Worm (Caenorhabditis elegans): ENCODE measurements around the gene iff-1.

Gene iff-1

DNA sequence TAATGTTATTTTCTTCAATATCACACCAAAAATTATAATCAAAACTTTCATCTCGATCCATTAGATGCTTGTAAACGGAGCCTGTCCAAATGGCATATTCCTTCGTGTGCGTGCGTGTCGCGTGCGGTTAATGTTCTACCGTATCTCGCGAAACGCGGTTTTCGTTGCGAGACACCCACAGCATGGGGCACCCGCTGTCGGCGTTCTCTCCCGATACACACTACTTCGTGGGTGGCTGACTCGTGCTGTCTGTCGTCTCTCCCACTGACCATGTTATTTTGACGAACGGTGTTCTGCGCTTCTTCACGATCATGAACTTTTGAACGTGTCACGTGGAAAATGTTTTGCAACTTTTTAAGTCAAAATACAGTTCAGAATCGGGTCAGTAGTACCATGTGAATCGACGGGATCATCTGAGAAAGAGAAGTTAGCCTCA, 18.5 kb upstream of the iff-1 start (continued):
- peak; percentile 96 for TF ChIP-seq mdt-29 (GFP tag; IDR thresholded peaks at IDR 0.05)
- peak; percentile 99 for TF ChIP-seq saeg-2 (GFP tag; IDR thresholded peaks at IDR 0.05)
- peak; percentile 94 for TF ChIP-seq lin-38 (GFP tag; IDR thresholded peaks at IDR 0.05)
- peak; percentile 99 for TF ChIP-seq T26A8.4 (GFP tag; IDR thresholded peaks at IDR 0.05)
- TF ChIP-seq nhr-76 (tag; optimal IDR thresholded peaks at IDR 0.05), result peak; percentile 74
- peak; percentile 95 for TF ChIP-seq jun-1 (tag; optimal IDR thresholded peaks at IDR 0.05)
- TF ChIP-seq ztf-7 (tag; optimal IDR thresholded peaks at IDR 0.05), result peak; percentile 88
- peak; percentile 94 for TF ChIP-seq dmd-9 (GFP tag; IDR thresholded peaks at IDR 0.05)
- peak; percentile 97 to 99 for TF ChIP-seq mdl-1 (tag; optimal IDR thresholded peaks at IDR 0.05)
- peak; percentile 92 for TF ChIP-seq T20F7.1 (GFP tag; optimal IDR thresholded peaks at IDR 0.05)
- peak; percentile 98 for TF ChIP-seq nhr-102 (tag; optimal IDR thresholded peaks at IDR 0.05)
- peak; percentile 98 for TF ChIP-seq spr-3 (GFP tag; optimal IDR thresholded peaks at IDR 0.05)
- TF ChIP-seq ceh-32 (tag; optimal IDR thresholded peaks at IDR 0.05; ENCODE audit: poor library complexity), result peak; percentile 75
- TF ChIP-seq nhr-10 (tag; optimal IDR thresholded peaks at IDR 0.05), result peak; percentile 93
- TF ChIP-seq nhr-48 (tag; optimal IDR thresholded peaks at IDR 0.05), result peak; percentile 96
- peak; percentile 96 for TF ChIP-seq nhr-6 (tag; optimal IDR thresholded peaks at IDR 0.05)
- peak; percentile 97 for TF ChIP-seq sdz-12 (GFP tag; optimal IDR thresholded peaks at IDR 0.05)
- TF ChIP-seq Y5F2A.4 (GFP tag; optimal IDR thresholded peaks at IDR 0.05), result peak; percentile 92
- no peak for TF ChIP-seq R02D3.7 (tag; optimal IDR thresholded peaks at IDR 0.05)
- peak; percentile 99 for TF ChIP-seq hlh-30 (tag; optimal IDR thresholded peaks at IDR 0.05; ENCODE audit: insufficient read depth)
- peak; percentile 83 for TF ChIP-seq cey-2 (tag; optimal IDR thresholded peaks at IDR 0.05; ENCODE audit: borderline replicate concordance, insufficient read depth)
- TF ChIP-seq pha-4 (GFP tag; IDR thresholded peaks at IDR 0.05), result peak; percentile 98
- TF ChIP-seq pha-4 (tag; optimal IDR thresholded peaks at IDR 0.05), result no peak
- peak; percentile 78 for TF ChIP-seq snpc-1.2 (GFP tag; IDR thresholded peaks at IDR 0.05)
- peak; percentile 89 for TF ChIP-seq vab-7 (GFP tag; IDR thresholded peaks at IDR 0.05)
- TF ChIP-seq pqm-1 (tag; optimal IDR thresholded peaks at IDR 0.05), result peak; percentile 33
- TF ChIP-seq Y48G9A.11 (GFP tag; IDR thresholded peaks at IDR 0.05), result peak; percentile 63; the same call in 1 of the 2 replicates
- peak; percentile 97 for TF ChIP-seq nhr-77 (tag; optimal IDR thresholded peaks at IDR 0.05)
- peak; percentile 99 for TF ChIP-seq mep-1 (tag; optimal IDR thresholded peaks at IDR 0.05)
- TF ChIP-seq lir-3 (tag; optimal IDR thresholded peaks at IDR 0.05), result peak; percentile 49

DNA sequence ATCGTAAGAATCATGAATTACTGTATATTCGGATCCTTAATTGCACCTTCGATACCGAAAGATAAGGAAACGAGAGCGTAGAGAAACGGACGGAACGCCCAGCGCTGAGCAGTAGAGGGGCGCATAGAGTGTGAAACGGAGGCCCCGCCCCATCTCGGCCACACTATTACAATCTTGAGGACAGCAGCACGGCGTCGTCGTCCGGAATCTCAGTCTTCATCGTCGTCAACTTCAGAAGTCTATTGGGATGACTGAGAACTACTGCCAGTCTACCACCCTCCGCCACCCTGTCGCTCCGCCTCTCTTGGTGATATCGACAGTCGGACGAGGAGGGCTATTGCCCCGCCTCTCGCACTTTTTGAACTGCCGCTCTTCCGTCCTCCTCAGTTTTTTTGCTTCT, 17.7 kb upstream of the iff-1 start:
- TF ChIP-seq lin-1 (GFP tag; IDR thresholded peaks at IDR 0.05), result no peak
- no peak for TF ChIP-seq Y75B8A.6 (GFP tag; IDR thresholded peaks at IDR 0.05)
- no peak for TF ChIP-seq hlh-11 (tag; optimal IDR thresholded peaks at IDR 0.05)
- TF ChIP-seq ctbp-1 (GFP tag; IDR thresholded peaks at IDR 0.05), result 0 out of 2 replicates have a peak, but pooled peaks have one; percentile 7
- TF ChIP-seq unc-130 (GFP tag; optimal IDR thresholded peaks at IDR 0.05), result no peak
- TF ChIP-seq ceh-20 (GFP tag; IDR thresholded peaks at IDR 0.05), result no peak
- TF ChIP-seq nhr-25 (tag; optimal IDR thresholded peaks at IDR 0.05; ENCODE audit: borderline replicate concordance, insufficient read depth), result no peak
- TF ChIP-seq tra-1 (GFP tag; IDR thresholded peaks at IDR 0.05), result no peak
- TF ChIP-seq rbr-2 (tag; optimal IDR thresholded peaks at IDR 0.05), result no peak
- TF ChIP-seq php-3 (GFP tag; IDR thresholded peaks at IDR 0.05), result no peak
- TF ChIP-seq nhr-41 (GFP tag; IDR thresholded peaks at IDR 0.05), result no peak
- TF ChIP-seq spr-3 (GFP tag; optimal IDR thresholded peaks at IDR 0.05), result no peak
- TF ChIP-seq ZK337.2 (GFP tag; IDR thresholded peaks at IDR 0.05), result no peak
- no peak for TF ChIP-seq attf-4 (tag; optimal IDR thresholded peaks at IDR 0.05)
- TF ChIP-seq mdt-29 (GFP tag; IDR thresholded peaks at IDR 0.05), result peak; percentile 15; the same call in 1 of the 2 replicates
- no peak for TF ChIP-seq nhr-28 (tag; optimal IDR thresholded peaks at IDR 0.05)
- 0 out of 2 replicates have a peak, but pooled peaks have one; percentile 18 for TF ChIP-seq hmg-1.1 (GFP tag; IDR thresholded peaks at IDR 0.05)
- no peak for TF ChIP-seq ceh-32 (tag; optimal IDR thresholded peaks at IDR 0.05; ENCODE audit: poor library complexity)
- no peak for TF ChIP-seq dve-1 (tag; optimal IDR thresholded peaks at IDR 0.05; ENCODE audit: insufficient read depth)
- TF ChIP-seq unc-62 (GFP tag; optimal IDR thresholded peaks at IDR 0.05 in 1 of 2), result peak in 1 of 2 experiments; percentile 68
- no peak for TF ChIP-seq unc-62 (tag; optimal IDR thresholded peaks at IDR 0.05)
- no peak for TF ChIP-seq T26A8.4 (GFP tag; IDR thresholded peaks at IDR 0.05)
- TF ChIP-seq ztf-11 (tag; optimal IDR thresholded peaks at IDR 0.05), result no peak
- no peak for TF ChIP-seq saeg-2 (GFP tag; IDR thresholded peaks at IDR 0.05)
- no peak for TF ChIP-seq F26F4.8 (GFP tag; conservative IDR thresholded peaks at IDR 0.05)
- no peak for TF ChIP-seq nhr-102 (tag; optimal IDR thresholded peaks at IDR 0.05)
- TF ChIP-seq nhr-77 (tag; optimal IDR thresholded peaks at IDR 0.05), result no peak
